Worm (Caenorhabditis elegans) whole organism, L4/young adult: ENCODE data around the gene T12D8.9.

Experiments used
- dao-5 ChIP-seq: sonication (generic microtip); optimal IDR thresholded peaks from 2 replicates; lab custom pipeline; 2016; ENCODE audit warnings: missing genotype, missing genetic modification characterization, moderate library complexity, missing compliant biosample characterization
- him-1 ChIP-seq: sonication (generic microtip); optimal IDR thresholded peaks from 2 replicates; lab custom pipeline; 2016; ENCODE audit warnings: missing genotype, missing genetic modification reagents, missing genetic modification characterization, missing compliant biosample characterization

- TF ChIP-seq dao-5 (tag; lab: Kevin White, UChicago) (no peak), him-1 (tag; lab: Kevin White, UChicago) (no peak)
These were observed 24.7 kb downstream of the T12D8.9 start, which contains the start of gene acbp-5 for ce11 chrIII:13641588-13641987.
